Fruit fly (Drosophila melanogaster) Kc167 (cell line): ENCODE results near the gene CG14072.

Experiments
- Myc ChIP-seq: fragments of >200 bp; optimal IDR thresholded peaks from 2 replicates; lab custom pipeline; 2017; ENCODE audit warnings: missing external identifiers
- Sin3A ChIP-seq: fragments of >200 bp; optimal IDR thresholded peaks from 2 replicates; lab custom pipeline; 2018; ENCODE audit warnings: missing external identifiers
- h ChIP-seq: fragments of >200 bp; optimal IDR thresholded peaks from 3 replicates; lab custom pipeline; 2018; ENCODE audit warnings: missing external identifiers
- insv ChIP-seq: fragments of >200 bp; optimal IDR thresholded peaks from 3 replicates; lab custom pipeline; 2018; ENCODE audit warnings: missing external identifiers
- psq ChIP-seq: fragments of >200 bp; optimal IDR thresholded peaks from 2 replicates; lab custom pipeline; 2017; ENCODE audit warnings: missing external identifiers
- ttk ChIP-seq: sonication (Bioruptor generic); optimal IDR thresholded peaks from 2 replicates; lab custom pipeline; 2017; ENCODE audit warnings: missing external identifiers

CG14072 gene

dm6 chr2L:10972224-10972623 is 35.8 kb downstream of the CG14072 start, which contains the start of gene CG16743:
Gene CG16743, plus strand, starts transcription at chr2L:10972280.
- TF ChIP-seq insv (lab: Kevin White, UChicago) (no peak), psq (lab: Kevin White, UChicago) (no peak), ttk (lab: Kevin White, UChicago) (no peak), h (lab: Kevin White, UChicago) (no peak), Myc (lab: Kevin White, UChicago) (no peak), Sin3A (lab: Kevin White, UChicago) (no peak)

- TF ChIP-seq psq (lab: Kevin White, UChicago) (no peak), h (lab: Kevin White, UChicago) (no peak), Sin3A (lab: Kevin White, UChicago) (no peak), insv (lab: Kevin White, UChicago) (no peak)
Measured at dm6 chr2L:10974638-10975037, 38.2 kb downstream of the CG14072 start.

DNA sequence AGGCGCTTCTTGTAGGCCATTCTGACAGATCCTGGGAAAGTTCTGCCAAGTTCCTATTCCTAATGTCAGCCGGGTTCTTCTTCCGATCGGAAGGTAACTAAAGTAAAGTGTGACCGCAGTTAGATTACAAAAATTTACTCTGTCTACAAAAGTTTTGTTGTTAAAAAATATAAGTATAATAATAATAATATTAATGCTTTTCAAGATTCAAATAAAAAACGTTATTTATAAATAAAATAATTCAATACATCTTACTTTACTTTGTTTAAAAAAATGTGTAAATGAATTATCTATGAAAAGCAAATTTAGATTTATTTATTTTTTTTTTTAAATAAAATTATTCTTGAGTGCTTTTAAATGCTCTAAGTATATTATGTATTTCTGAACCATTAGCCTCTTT is 38.7 kb downstream of the CG14072 start, which contains the start of gene abo:
Gene abo, minus strand, starts transcription at position 101 of the 400 bp plus-strand sequence.
- TF ChIP-seq ttk (lab: Kevin White, UChicago) (no peak), insv (lab: Kevin White, UChicago) (no peak), Myc (lab: Kevin White, UChicago) (no peak), Sin3A (lab: Kevin White, UChicago) (no peak), h (lab: Kevin White, UChicago) (no peak), psq (lab: Kevin White, UChicago) (no peak)

dm6 chr2L:10976046-10976863 is 39.8 kb downstream of the CG14072 start, which contains the start of the genes ATPsynG and SCAR:
Gene ATPsynG, minus strand, starts transcription at chr2L:10976399.
Gene SCAR, plus strand, starts transcription at chr2L:10976772.
- TF ChIP-seq Sin3A (lab: Kevin White, UChicago) (no peak), h (lab: Kevin White, UChicago) (no peak), ttk (lab: Kevin White, UChicago) (no peak), Myc (lab: Kevin White, UChicago) (no peak), psq (lab: Kevin White, UChicago) (no peak), insv (lab: Kevin White, UChicago) (no peak)

DNA sequence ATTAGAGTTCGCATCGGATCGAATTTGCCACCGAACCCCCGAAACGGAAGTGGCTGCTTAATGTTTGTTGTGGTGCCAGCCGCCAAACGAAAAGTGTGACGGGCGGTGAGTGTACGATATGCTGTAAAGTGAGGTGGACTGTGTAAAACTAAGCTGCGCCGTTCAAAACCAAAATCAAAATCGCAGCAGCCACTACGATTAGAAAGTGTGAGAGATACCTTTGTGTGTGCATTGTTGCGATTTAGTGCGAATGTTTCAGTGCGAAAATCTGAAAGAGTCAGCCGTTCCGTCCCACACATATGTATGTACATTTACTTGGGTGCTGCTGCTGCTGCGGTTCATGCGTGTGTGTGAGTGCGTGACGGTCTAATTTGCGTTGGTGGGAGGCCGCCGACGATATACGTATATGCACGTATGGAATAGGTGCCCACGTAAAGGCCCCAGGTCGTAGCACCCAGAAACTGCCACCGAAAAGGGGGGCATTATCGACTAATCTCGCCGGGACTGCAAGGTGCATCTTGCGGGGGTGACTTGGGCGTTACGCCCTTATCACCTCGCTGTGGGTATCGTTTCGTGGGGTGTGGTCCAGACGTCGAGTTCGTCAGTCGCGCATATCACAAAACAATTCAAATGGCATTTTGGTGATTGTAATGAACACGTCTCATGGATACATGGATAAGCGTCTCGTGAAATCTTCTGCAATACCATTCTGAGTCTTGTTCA is 40.6 kb downstream of the CG14072 start:
- TF ChIP-seq psq (lab: Kevin White, UChicago) (no peak), ttk (lab: Kevin White, UChicago) (no peak), Sin3A (lab: Kevin White, UChicago) (no peak), Myc (lab: Kevin White, UChicago) (no peak), h (lab: Kevin White, UChicago) (no peak), insv (lab: Kevin White, UChicago) (no peak)

dm6 chr2L:10986138-10986537 is 49.7 kb downstream of the CG14072 start:
- no peak for TF ChIP-seq Myc (lab: Kevin White, UChicago)
- no peak for TF ChIP-seq ttk (lab: Kevin White, UChicago)

- TF ChIP-seq psq (lab: Kevin White, UChicago) (no peak), ttk (lab: Kevin White, UChicago) (no peak), insv (lab: Kevin White, UChicago) (no peak), Sin3A (lab: Kevin White, UChicago) (no peak), h (lab: Kevin White, UChicago) (no peak), Myc (lab: Kevin White, UChicago) (no peak)
Measured at dm6 chr2L:10987370-10987853, 51.0 kb downstream of the CG14072 start, which contains the start of the genes piwi and CG12253. Gene piwi, minus strand, starts transcription at chr2L:10987420. Gene CG12253, plus strand, starts transcription at chr2L:10987806.
